Fruit fly (Drosophila melanogaster) whole organism, wandering third instar larva: ENCODE measurements around the gene Orct.

Experiments
- CG32264 ChIP-seq: fragments of 200-800 bp; sonication (Bioruptor generic); optimal IDR thresholded peaks from 2 replicates; lab custom pipeline; 2016; ENCODE audit warnings: missing biosample characterization, missing genetic modification characterization
- CG9705 ChIP-seq: fragments of 200-800 bp; sonication (Bioruptor generic); optimal IDR thresholded peaks from 2 replicates; lab custom pipeline; 2018; ENCODE audit warnings: missing biosample characterization, mild to moderate bottlenecking, missing genetic modification characterization
- CrebA ChIP-seq: fragments of 200-800 bp; sonication (Bioruptor generic); optimal IDR thresholded peaks from 2 replicates; lab custom pipeline; 2016; ENCODE audit warnings: missing biosample characterization, mild to moderate bottlenecking, missing genetic modification characterization, borderline replicate concordance
- Dfd ChIP-seq: fragments of >200 bp; optimal IDR thresholded peaks from 2 replicates; lab custom pipeline; 2017; ENCODE audit warnings: missing biosample characterization, missing genetic modification characterization
- Dif ChIP-seq: fragments of 200-275, 200-300 bp; sonication (Bioruptor generic); optimal IDR thresholded peaks from 2 replicates; lab custom pipeline; 2018; ENCODE audit warnings: missing biosample characterization, missing genetic modification characterization; ENCODE audit not compliant: partially characterized antibody
- GATAd ChIP-seq: sonication (Bioruptor generic); optimal IDR thresholded peaks from 2 replicates; lab custom pipeline; 2016; ENCODE audit warnings: missing biosample characterization, missing genetic modification characterization
- HLH106 ChIP-seq: fragments of 200-800 bp; optimal IDR thresholded peaks from 3 replicates; lab custom pipeline; 2019; ENCODE audit warnings: missing biosample characterization, mild to moderate bottlenecking, missing genetic modification characterization, moderate library complexity
- Hnf4 ChIP-seq: fragments of 200-800 bp; sonication (Bioruptor generic); optimal IDR thresholded peaks from 2 replicates; lab custom pipeline; 2016; ENCODE audit warnings: missing biosample characterization, mild to moderate bottlenecking, missing genetic modification characterization
- Hr78 ChIP-seq: fragments of >200 bp; optimal IDR thresholded peaks from 2 replicates; lab custom pipeline; 2017; ENCODE audit warnings: missing biosample characterization, missing genetic modification characterization
- Hr83 ChIP-seq: fragments of 200-300 bp; sonication (Bioruptor generic); optimal IDR thresholded peaks from 2 replicates; lab custom pipeline; 2016; ENCODE audit warnings: missing biosample characterization, mild to moderate bottlenecking, missing genetic modification characterization, moderate library complexity; ENCODE audit not compliant: poor library complexity, severe bottlenecking
- Jra ChIP-seq: sonication (Bioruptor generic); optimal IDR thresholded peaks from 2 replicates; lab custom pipeline; 2016; ENCODE audit warnings: missing biosample characterization, missing genetic modification characterization
- Mio ChIP-seq: sonication (Bioruptor generic); optimal IDR thresholded peaks from 2 replicates; lab custom pipeline; 2016; ENCODE audit warnings: missing biosample characterization, missing genetic modification characterization
- N ChIP-seq: fragments of >200 bp; optimal IDR thresholded peaks from 2 replicates; lab custom pipeline; 2018; ENCODE audit warnings: missing biosample characterization, missing external identifiers, missing genetic modification characterization
- OdsH ChIP-seq: fragments of 200-800 bp; sonication (Bioruptor generic); optimal IDR thresholded peaks from 2 replicates; lab custom pipeline; 2016; ENCODE audit warnings: missing biosample characterization, mild to moderate bottlenecking, missing genetic modification characterization
- Rel ChIP-seq, 2 experiments: fragments of 200-800 bp; sonication (Bioruptor generic) in 1 of 2; optimal IDR thresholded peaks; 2 replicates in 1 of 2; 3 replicates in 1 of 2; lab custom pipeline; 2016 to 2019; ENCODE audit warnings: mild to moderate bottlenecking in 2 of 2, missing biosample characterization in 2 of 2, missing genetic modification characterization in 2 of 2, moderate library complexity in 1 of 2
- Sp1 ChIP-seq: fragments of 200-800 bp; sonication (Bioruptor generic); optimal IDR thresholded peaks from 3 replicates; lab custom pipeline; 2019; ENCODE audit warnings: missing biosample characterization, mild to moderate bottlenecking, missing genetic modification characterization, moderate library complexity
- Vsx2 ChIP-seq: fragments of 200-300, 225-300 bp; sonication (Bioruptor generic); optimal IDR thresholded peaks from 2 replicates; lab custom pipeline; 2018; ENCODE audit warnings: missing biosample characterization, missing genetic modification characterization; ENCODE audit not compliant: partially characterized antibody
- br ChIP-seq: fragments of 200-800 bp; sonication (Bioruptor generic); optimal IDR thresholded peaks from 2 replicates; lab custom pipeline; 2016; ENCODE audit warnings: missing biosample characterization, missing genetic modification characterization
- brk ChIP-seq: fragments of 200-800 bp; sonication (Bioruptor generic); optimal IDR thresholded peaks from 2 replicates; lab custom pipeline; 2016; ENCODE audit warnings: missing biosample characterization, mild to moderate bottlenecking, missing genetic modification characterization
- dl ChIP-seq, 2 experiments: fragments of 175-275, 200-275 bp in 1 of 2; fragments of 200-275 bp in 1 of 2; sonication (Bioruptor generic); optimal IDR thresholded peaks; lab custom pipeline; 2018; ENCODE audit warnings: mild to moderate bottlenecking in 2 of 2, missing biosample characterization in 2 of 2, missing genetic modification characterization in 2 of 2, moderate library complexity in 2 of 2; ENCODE audit not compliant: partially characterized antibody in 2 of 2, insufficient read depth in 1 of 2
- dmrt93B ChIP-seq: fragments of 200-800 bp; sonication (Bioruptor generic); optimal IDR thresholded peaks from 2 replicates; lab custom pipeline; 2018; ENCODE audit warnings: missing biosample characterization, mild to moderate bottlenecking, missing genetic modification characterization
- dsf ChIP-seq: sonication (Bioruptor generic); optimal IDR thresholded peaks from 2 replicates; lab custom pipeline; 2016; ENCODE audit warnings: missing biosample characterization, missing genetic modification characterization, borderline replicate concordance
- ey ChIP-seq: fragments of 200-800 bp; sonication (Bioruptor generic); optimal IDR thresholded peaks from 2 replicates; lab custom pipeline; 2016; ENCODE audit warnings: missing biosample characterization, missing genetic modification characterization
- foxo ChIP-seq, 2 experiments: fragments of 200-800 bp; sonication (Bioruptor generic); optimal IDR thresholded peaks; 2 replicates in 1 of 2; 3 replicates in 1 of 2; lab custom pipeline; 2016 to 2017; ENCODE audit warnings: missing biosample characterization in 2 of 2, missing genetic modification characterization in 2 of 2
- fru ChIP-seq: fragments of 200-800 bp; sonication (Bioruptor generic); optimal IDR thresholded peaks from 3 replicates; lab custom pipeline; 2016; ENCODE audit warnings: missing biosample characterization, mild to moderate bottlenecking, missing genetic modification characterization
- h ChIP-seq: fragments of 200-800 bp; sonication (Bioruptor generic); optimal IDR thresholded peaks from 3 replicates; lab custom pipeline; 2016; ENCODE audit warnings: missing biosample characterization, mild to moderate bottlenecking, missing genetic modification characterization
- jim ChIP-seq: fragments of 175-275, 200-325 bp; sonication (Bioruptor generic); optimal IDR thresholded peaks from 2 replicates; lab custom pipeline; 2016; ENCODE audit warnings: missing biosample characterization, mild to moderate bottlenecking, missing genetic modification characterization
- pan ChIP-seq: fragments of >200 bp; optimal IDR thresholded peaks from 2 replicates; lab custom pipeline; 2017
- psq ChIP-seq: fragments of 200-800 bp; sonication (Bioruptor generic); optimal IDR thresholded peaks from 3 replicates; lab custom pipeline; 2017; ENCODE audit warnings: missing biosample characterization, mild to moderate bottlenecking, missing genetic modification characterization, moderate library complexity
- rgr ChIP-seq: fragments of 200-800 bp; sonication (Bioruptor generic); optimal IDR thresholded peaks from 3 replicates; lab custom pipeline; 2016; ENCODE audit warnings: missing biosample characterization, mild to moderate bottlenecking, missing genetic modification characterization
- sage ChIP-seq: fragments of 200-800 bp; sonication (Bioruptor generic); optimal IDR thresholded peaks from 2 replicates; lab custom pipeline; 2016; ENCODE audit warnings: missing biosample characterization, mild to moderate bottlenecking, missing genetic modification characterization
- sv ChIP-seq: fragments of 200-800 bp; sonication (Bioruptor generic); optimal IDR thresholded peaks from 3 replicates; lab custom pipeline; 2016; ENCODE audit warnings: missing biosample characterization, missing genetic modification characterization
- woc ChIP-seq: sonication (Bioruptor generic); optimal IDR thresholded peaks from 2 replicates; lab custom pipeline; 2016; ENCODE audit warnings: missing biosample characterization, mild to moderate bottlenecking, missing genetic modification characterization

Orct gene

DNA sequence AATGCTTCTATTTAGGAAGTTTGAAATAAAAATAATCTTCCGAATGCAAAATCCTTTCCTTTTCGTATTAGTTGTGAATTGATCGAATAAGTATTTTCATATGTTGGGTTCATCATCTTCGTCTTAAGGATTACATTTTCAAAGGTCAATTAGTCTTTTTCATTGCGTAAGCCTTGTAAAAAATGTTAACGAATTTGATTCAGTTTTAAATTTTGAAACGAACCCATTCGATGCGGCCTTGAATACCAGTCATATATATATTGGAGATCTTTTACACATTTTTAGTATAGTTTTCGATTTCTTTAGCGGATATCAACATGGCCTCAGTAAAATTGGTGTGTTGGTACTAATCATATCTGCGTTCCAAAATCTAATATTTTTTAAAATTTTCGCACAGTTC lies 47.4 kb upstream of the Orct start, which contains the start of gene Acp95EF:
Gene Acp95EF (plus strand): TSS at position 301 of the 400 bp plus-strand sequence.
- TF ChIP-seq sage (GFP tag; lab: Kevin White, UChicago) = no peak
- no peak for TF ChIP-seq Hr83 (GFP tag; lab: Kevin White, UChicago)

dm6 chr3R:24229870-24230422 lies 46.1 kb upstream of the Orct start, which contains the start of gene Spase22-23:
Gene Spase22-23 (minus strand): TSS chr3R:24230035.
- peak; percentile 44 for TF ChIP-seq dsf (GFP tag; lab: Kevin White, UChicago)
- no peak for TF ChIP-seq foxo (GFP tag; optimal IDR thresholded peaks at IDR 0.05; lab: Kevin White, UChicago)
- TF ChIP-seq OdsH (GFP tag; lab: Kevin White, UChicago) = no peak
- TF ChIP-seq HLH106 (tag; lab: Kevin White, UChicago) = no peak
- TF ChIP-seq brk (GFP tag; lab: Kevin White, UChicago) = no peak
- no peak for TF ChIP-seq dl (GFP tag; optimal IDR thresholded peaks at IDR 0.05; lab: Kevin White, UChicago; ENCODE audit: insufficient read depth in 1 of 2, partially characterized antibody in 2 of 2)
- TF ChIP-seq Vsx2 = no peak
- peak; percentile 27 for TF ChIP-seq sage (GFP tag; lab: Kevin White, UChicago)

dm6 chr3R:24230423-24231205 lies 45.4 kb upstream of the Orct start, which contains the start of gene mask:
Gene mask (plus strand): TSS chr3R:24230562.
- TF ChIP-seq sv (GFP tag; lab: Kevin White, UChicago) (peak; percentile 69), br (peak; percentile 77), dmrt93B (GFP tag; lab: Kevin White, UChicago) (peak; percentile 90), h (GFP tag; lab: Kevin White, UChicago) (peak; percentile 77), jim (GFP tag; lab: Kevin White, UChicago) (no peak), dsf (GFP tag; lab: Kevin White, UChicago) (peak; percentile 12), HLH106 (tag; lab: Kevin White, UChicago) (peak; percentile 67), ey (peak; percentile 50), Hr83 (GFP tag; lab: Kevin White, UChicago) (peak; percentile 96), Hr78 (GFP tag; lab: Kevin White, UChicago) (no peak), Mio (GFP tag; lab: Kevin White, UChicago) (peak; percentile 23), dl (GFP tag; optimal IDR thresholded peaks at IDR 0.05; lab: Kevin White, UChicago; ENCODE audit: insufficient read depth in 1 of 2, partially characterized antibody in 2 of 2) (no peak), CrebA (GFP tag; lab: Kevin White, UChicago) (no peak), rgr (GFP tag; lab: Kevin White, UChicago) (peak; percentile 91), Rel (GFP tag; optimal IDR thresholded peaks at IDR 0.05; lab: Kevin White, UChicago) (no peak), Rel (tag; optimal IDR thresholded peaks at IDR 0.05; lab: Kevin White, UChicago) (peak; percentile 40), OdsH (GFP tag; lab: Kevin White, UChicago) (peak; percentile 72), Sp1 (GFP tag; lab: Kevin White, UChicago) (peak; percentile 83), foxo (GFP tag; optimal IDR thresholded peaks at IDR 0.05; lab: Kevin White, UChicago) (peak; percentile 47 to 61), fru (peak; percentile 63), Hnf4 (GFP tag; lab: Kevin White, UChicago) (peak; percentile 59), Jra (GFP tag; lab: Kevin White, UChicago) (peak; percentile 73), Dif (peak; percentile 8), GATAd (GFP tag; lab: Kevin White, UChicago) (no peak), CG32264 (GFP tag; lab: Kevin White, UChicago) (peak; percentile 32), Vsx2 (no peak), CG9705 (GFP tag; lab: Kevin White, UChicago) (peak; percentile 88), woc (peak; percentile 31), Dfd (GFP tag; lab: Kevin White, UChicago) (no peak)

- no peak for TF ChIP-seq brk (GFP tag; lab: Kevin White, UChicago)
- TF ChIP-seq Hnf4 (GFP tag; lab: Kevin White, UChicago) = peak; percentile 14
- TF ChIP-seq Mio (GFP tag; lab: Kevin White, UChicago) = no peak
- TF ChIP-seq dl (GFP tag; optimal IDR thresholded peaks at IDR 0.05; lab: Kevin White, UChicago; ENCODE audit: insufficient read depth in 1 of 2, partially characterized antibody in 2 of 2) = no peak
- TF ChIP-seq rgr (GFP tag; lab: Kevin White, UChicago) = peak; percentile 39
- no peak for TF ChIP-seq pan (lab: Kevin White, UChicago)
- TF ChIP-seq dsf (GFP tag; lab: Kevin White, UChicago) = no peak
- peak; percentile 7 for TF ChIP-seq Dif
- TF ChIP-seq Dfd (GFP tag; lab: Kevin White, UChicago) = peak; percentile 56
- peak; percentile 2 for TF ChIP-seq h (GFP tag; lab: Kevin White, UChicago)
- peak; percentile 59 for TF ChIP-seq Hr83 (GFP tag; lab: Kevin White, UChicago)
- TF ChIP-seq sv (GFP tag; lab: Kevin White, UChicago) = no peak
- no peak for TF ChIP-seq CrebA (GFP tag; lab: Kevin White, UChicago)
- no peak for TF ChIP-seq Hr78 (GFP tag; lab: Kevin White, UChicago)
- TF ChIP-seq psq (GFP tag; lab: Kevin White, UChicago) = peak; percentile 96
- peak; percentile 35 for TF ChIP-seq Jra (GFP tag; lab: Kevin White, UChicago)
- TF ChIP-seq N (GFP tag; lab: Kevin White, UChicago) = peak; percentile 59
- no peak for TF ChIP-seq ey
Measured at dm6 chr3R:24231206-24231502, 44.9 kb upstream of the Orct start.
